Worm (Caenorhabditis elegans): ENCODE data around the gene best-9.

The best-9 gene

DNA sequence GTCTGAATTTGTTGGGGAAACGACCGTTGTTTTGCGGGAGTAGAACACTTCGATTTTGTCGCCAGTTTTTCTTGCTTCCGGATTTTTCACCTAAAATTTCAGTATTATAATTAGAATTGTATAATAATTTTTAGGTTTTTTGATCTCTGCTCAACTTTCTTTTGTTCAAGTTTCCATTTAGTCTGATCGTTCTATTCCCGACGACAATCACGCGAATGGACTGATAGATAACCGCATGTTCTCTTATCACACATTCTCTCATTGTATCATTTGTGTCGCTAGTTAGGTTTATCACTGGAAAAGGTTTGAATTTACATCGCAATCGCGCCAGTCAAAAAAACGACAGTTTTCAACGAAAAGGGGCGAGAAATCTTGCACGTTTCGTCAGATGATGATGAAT, 5.7 kb upstream of the best-9 start:
- no peak for TF ChIP-seq Y48G9A.11 (GFP tag; IDR thresholded peaks at IDR 0.05)
- TF ChIP-seq Y105C5A.15 (GFP tag; IDR thresholded peaks at IDR 0.05), result no peak
- no peak for TF ChIP-seq ztf-11 (tag; optimal IDR thresholded peaks at IDR 0.05)
- TF ChIP-seq nhr-102 (tag; optimal IDR thresholded peaks at IDR 0.05), result peak; percentile 3
- peak in 1 of 2 experiments; percentile 56 for TF ChIP-seq mdl-1 (tag; optimal IDR thresholded peaks at IDR 0.05)
- 0 out of 2 replicates have a peak, but pooled peaks have one; percentile 14 for TF ChIP-seq tra-1 (GFP tag; IDR thresholded peaks at IDR 0.05)
- no peak for TF ChIP-seq duxl-1 (tag; optimal IDR thresholded peaks at IDR 0.05; ENCODE audit: poor library complexity)
- no peak for TF ChIP-seq aha-1 (tag)
- no peak for TF ChIP-seq ceh-20 (GFP tag; IDR thresholded peaks at IDR 0.05)
- no peak for TF ChIP-seq nhr-111 (GFP tag; optimal IDR thresholded peaks at IDR 0.05)
- no peak for TF ChIP-seq F44E2.7 (GFP tag; IDR thresholded peaks at IDR 0.05)
- peak; percentile 84 for TF ChIP-seq dmd-6 (GFP tag; IDR thresholded peaks at IDR 0.05)
- TF ChIP-seq vab-7 (GFP tag; IDR thresholded peaks at IDR 0.05), result no peak
- TF ChIP-seq lin-39 (tag; optimal IDR thresholded peaks at IDR 0.05), result no peak
- TF ChIP-seq skn-1 (tag; optimal IDR thresholded peaks at IDR 0.05), result peak; percentile 5
- peak; percentile 42; the same call in 1 of the 2 replicates for TF ChIP-seq pha-4 (GFP tag; IDR thresholded peaks at IDR 0.05)
- no peak for TF ChIP-seq pha-4 (tag; optimal IDR thresholded peaks at IDR 0.05)
- no peak for TF ChIP-seq ceh-32 (tag; optimal IDR thresholded peaks at IDR 0.05; ENCODE audit: poor library complexity)
- TF ChIP-seq nhr-48 (tag; optimal IDR thresholded peaks at IDR 0.05), result peak; percentile 26
- peak; percentile 54 for TF ChIP-seq nhr-10 (tag; optimal IDR thresholded peaks at IDR 0.05)
- TF ChIP-seq F10B5.3 (tag; optimal IDR thresholded peaks at IDR 0.05), result no peak
- TF ChIP-seq nhr-77 (tag; optimal IDR thresholded peaks at IDR 0.05), result peak; percentile 59
- no peak for TF ChIP-seq fos-1 (tag; optimal IDR thresholded peaks at IDR 0.05)
- TF ChIP-seq nhr-28 (tag; optimal IDR thresholded peaks at IDR 0.05), result peak; percentile 91
- no peak for TF ChIP-seq dmd-8 (GFP tag; IDR thresholded peaks at IDR 0.05)
- TF ChIP-seq snpc-4 (tag; optimal IDR thresholded peaks at IDR 0.05), result no peak
- TF ChIP-seq nhr-6 (tag; optimal IDR thresholded peaks at IDR 0.05), result no peak
- no peak for TF ChIP-seq nhr-25 (tag; optimal IDR thresholded peaks at IDR 0.05; ENCODE audit: borderline replicate concordance, insufficient read depth)
- TF ChIP-seq arid-1 (GFP tag; conservative IDR thresholded peaks at IDR 0.05), result no peak
- TF ChIP-seq unc-130 (GFP tag; optimal IDR thresholded peaks at IDR 0.05), result no peak
- TF ChIP-seq daf-12 (tag; optimal IDR thresholded peaks at IDR 0.05), result no peak
- peak; percentile 83 for TF ChIP-seq hlh-11 (tag; optimal IDR thresholded peaks at IDR 0.05)
- no peak for TF ChIP-seq nhr-237 (tag; optimal IDR thresholded peaks at IDR 0.05)
- TF ChIP-seq daf-19 (GFP tag; conservative IDR thresholded peaks at IDR 0.05), result no peak
- peak; percentile 79 for TF ChIP-seq hlh-30 (tag; optimal IDR thresholded peaks at IDR 0.05; ENCODE audit: insufficient read depth)
- no peak for TF ChIP-seq lin-29 (GFP tag; IDR thresholded peaks at IDR 0.05)
- no peak for TF ChIP-seq ctbp-1 (GFP tag; IDR thresholded peaks at IDR 0.05)
- TF ChIP-seq ztf-7 (tag; optimal IDR thresholded peaks at IDR 0.05), result peak; percentile 48
- no peak for TF ChIP-seq ZK546.5 (tag; optimal IDR thresholded peaks at IDR 0.05)
- TF ChIP-seq mes-2 (tag; optimal IDR thresholded peaks at IDR 0.05; ENCODE audit: poor library complexity, severe bottlenecking), result peak; percentile 66
- TF ChIP-seq lin-1 (GFP tag; IDR thresholded peaks at IDR 0.05), result peak; percentile 50; the same call in 1 of the 2 replicates
- TF ChIP-seq daf-16 (GFP tag; optimal IDR thresholded peaks at IDR 0.05), result no peak
- peak; percentile 66 for TF ChIP-seq daf-16 (tag; optimal IDR thresholded peaks at IDR 0.05)
- peak; percentile 61 for TF ChIP-seq php-3 (GFP tag; IDR thresholded peaks at IDR 0.05)
- TF ChIP-seq dpl-1 (GFP tag; optimal IDR thresholded peaks at IDR 0.05), result no peak
- no peak for TF ChIP-seq mep-1 (tag; optimal IDR thresholded peaks at IDR 0.05)
- no peak for TF ChIP-seq saeg-2 (GFP tag; IDR thresholded peaks at IDR 0.05)
- peak; percentile 95 for TF ChIP-seq pqm-1 (tag; optimal IDR thresholded peaks at IDR 0.05)
- peak; percentile 88 for TF ChIP-seq dve-1 (tag; optimal IDR thresholded peaks at IDR 0.05; ENCODE audit: insufficient read depth)
- no peak for TF ChIP-seq set-16 (GFP tag; IDR thresholded peaks at IDR 0.05)
- no peak for TF ChIP-seq T20F7.1 (GFP tag; optimal IDR thresholded peaks at IDR 0.05)
- TF ChIP-seq D1046.2 (GFP tag; IDR thresholded peaks at IDR 0.05), result no peak
